Fruit fly (Drosophila melanogaster) whole organism, embryonic: Measurements from ENCODE around the gene CG5246.

Experiments used
- ATbp ChIP-seq: fragments of 200-800 bp; sonication (Bioruptor generic); optimal IDR thresholded peaks from 2 replicates; lab custom pipeline; 2017; ENCODE audit warnings: missing biosample characterization, mild to moderate bottlenecking, missing genetic modification characterization, missing genetic modification reagents
- Adf1 ChIP-seq: fragments of 200-800 bp; sonication (Bioruptor generic); IDR thresholded peaks from 2 replicates; pipeline ENCODE4 v1.3.6; 2022; ENCODE audit warnings: missing biosample characterization, missing genetic modification characterization
- Bteb2 ChIP-seq: fragments of 200-800 bp; sonication (Bioruptor generic); optimal IDR thresholded peaks from 2 replicates; lab custom pipeline; 2016; ENCODE audit warnings: missing biosample characterization, missing genetic modification characterization
- CG11093 ChIP-seq: fragments of 200-800 bp; sonication (Bioruptor generic); IDR thresholded peaks from 3 replicates; pipeline ENCODE4 v1.3.6; 2022; ENCODE audit warnings: missing biosample characterization, missing genetic modification characterization
- CG11456 ChIP-seq: fragments of 200-800 bp; sonication (Bioruptor generic); IDR thresholded peaks from 3 replicates; pipeline ENCODE4 v1.3.6; 2022; ENCODE audit warnings: missing biosample characterization, missing genetic modification characterization
- CG14014 ChIP-seq: fragments of 200-800 bp; sonication (Bioruptor generic); IDR thresholded peaks from 2 replicates; pipeline ENCODE4 v1.3.6; 2022; ENCODE audit warnings: missing biosample characterization, missing genetic modification characterization
- CG14965 ChIP-seq: fragments of 200-800 bp; sonication (Bioruptor generic); optimal IDR thresholded peaks from 2 replicates; lab custom pipeline; 2016; ENCODE audit warnings: missing biosample characterization, missing genetic modification characterization, borderline replicate concordance
- CG17361 ChIP-seq: fragments of 200-800 bp; sonication (Bioruptor generic); IDR thresholded peaks from 3 replicates; pipeline ENCODE4 v1.3.6; 2022; ENCODE audit warnings: missing biosample characterization, missing genetic modification characterization
- CG17802 ChIP-seq: fragments of 200-800 bp; sonication (Bioruptor generic); optimal IDR thresholded peaks from 2 replicates; lab custom pipeline; 2018; ENCODE audit warnings: missing biosample characterization, mild to moderate bottlenecking, missing genetic modification characterization, moderate library complexity
- CG1792 ChIP-seq: fragments of 200-800 bp; sonication (Bioruptor generic); optimal IDR thresholded peaks from 2 replicates; lab custom pipeline; 2016; ENCODE audit warnings: missing biosample characterization, missing genetic modification characterization
- CG2202 ChIP-seq: fragments of 200-800 bp; sonication (Bioruptor generic); optimal IDR thresholded peaks from 2 replicates; lab custom pipeline; 2018; ENCODE audit warnings: missing biosample characterization, mild to moderate bottlenecking, missing genetic modification characterization
- CG2678 ChIP-seq: fragments of 200-800 bp; sonication (Bioruptor generic); optimal IDR thresholded peaks from 3 replicates; lab custom pipeline; 2019; ENCODE audit warnings: missing biosample characterization, mild to moderate bottlenecking, missing genetic modification characterization, moderate library complexity
- CG31224 ChIP-seq: fragments of 200-800 bp; sonication (Bioruptor generic); IDR thresholded peaks from 2 replicates; pipeline ENCODE4 v1.3.6; 2022; ENCODE audit warnings: missing biosample characterization, missing genetic modification characterization
- CG31441 ChIP-seq: fragments of 200-800 bp; sonication (Bioruptor generic); IDR thresholded peaks from 2 replicates; pipeline ENCODE4 v1.3.6; 2022; ENCODE audit warnings: missing biosample characterization, missing genetic modification characterization
- CG4707 ChIP-seq: fragments of 200-800 bp; sonication (Bioruptor generic); optimal IDR thresholded peaks from 2 replicates; lab custom pipeline; 2018; ENCODE audit warnings: missing biosample characterization, mild to moderate bottlenecking, missing genetic modification characterization, moderate library complexity
- CG6175 ChIP-seq: fragments of 200-800 bp; sonication (Bioruptor generic); IDR thresholded peaks from 3 replicates; pipeline ENCODE4 v1.3.6; 2022; ENCODE audit warnings: missing biosample characterization, missing genetic modification characterization
- CG7839 ChIP-seq: fragments of 200-800 bp; sonication (Bioruptor generic); optimal IDR thresholded peaks from 3 replicates; lab custom pipeline; 2018; ENCODE audit warnings: missing biosample characterization, mild to moderate bottlenecking, missing genetic modification characterization, moderate library complexity
- CG8089 ChIP-seq: fragments of 200-800 bp; sonication (Bioruptor generic); optimal IDR thresholded peaks from 3 replicates; lab custom pipeline; 2016; ENCODE audit warnings: missing biosample characterization, missing genetic modification characterization
- CG8281 ChIP-seq: fragments of 200-800 bp; sonication (Bioruptor generic); optimal IDR thresholded peaks from 2 replicates; lab custom pipeline; 2018; ENCODE audit warnings: missing biosample characterization, mild to moderate bottlenecking, missing genetic modification characterization, moderate library complexity
- D ChIP-seq, 2 experiments: fragments of 200-800 bp in 1 of 2; fragments of >200 bp in 1 of 2; sonication (Bioruptor generic) in 1 of 2; optimal IDR thresholded peaks; 2 replicates in 1 of 2; 3 replicates in 1 of 2; lab custom pipeline; 2017; ENCODE audit warnings: mild to moderate bottlenecking in 1 of 2, missing biosample characterization in 1 of 2, missing genetic modification characterization in 1 of 2, missing genetic modification reagents in 1 of 2
- Elba2 ChIP-seq: fragments of 200-800 bp; sonication (Bioruptor generic); optimal IDR thresholded peaks from 3 replicates; lab custom pipeline; 2016; ENCODE audit warnings: missing biosample characterization, missing genetic modification characterization
- Hand ChIP-seq: fragments of 200-800 bp; sonication (Bioruptor generic); optimal IDR thresholded peaks from 2 replicates; lab custom pipeline; 2017; ENCODE audit warnings: mild to moderate bottlenecking, missing biosample characterization, missing genetic modification reagents, missing genetic modification characterization
- Hr51 ChIP-seq, 2 experiments: fragments of 200-800 bp; sonication (Bioruptor generic); optimal IDR thresholded peaks; 2 replicates in 1 of 2; 3 replicates in 1 of 2; lab custom pipeline; 2016 to 2018; ENCODE audit warnings: missing biosample characterization in 2 of 2, missing genetic modification characterization in 2 of 2, mild to moderate bottlenecking in 1 of 2, moderate library complexity in 1 of 2
- Lim3 ChIP-seq: fragments of 200-800 bp; sonication (Bioruptor generic); IDR thresholded peaks from 2 replicates; pipeline ENCODE4 v1.3.6; 2022; ENCODE audit warnings: missing biosample characterization, missing genetic modification characterization
- Pdp1 ChIP-seq, 2 experiments: fragments of 200-800 bp; sonication (Bioruptor generic); optimal IDR thresholded peaks; 3 replicates each; lab custom pipeline; 2016; ENCODE audit warnings: missing biosample characterization in 2 of 2, missing genetic modification characterization in 2 of 2, mild to moderate bottlenecking in 1 of 2, moderate library complexity in 1 of 2
- Poxn ChIP-seq: fragments of 200-800 bp; sonication (Bioruptor generic); IDR thresholded peaks from 2 replicates; pipeline ENCODE4 v1.3.6; 2022; ENCODE audit warnings: missing biosample characterization, missing genetic modification characterization
- Sox102F ChIP-seq: fragments of 200-800 bp; sonication (Bioruptor generic); optimal IDR thresholded peaks from 2 replicates; lab custom pipeline; 2018; ENCODE audit warnings: missing biosample characterization, mild to moderate bottlenecking, missing genetic modification characterization, moderate library complexity
- Spps ChIP-seq: fragments of 200-800 bp; sonication (Bioruptor generic); optimal IDR thresholded peaks from 2 replicates; lab custom pipeline; 2018; ENCODE audit warnings: missing biosample characterization, mild to moderate bottlenecking, missing genetic modification characterization
- amos ChIP-seq: fragments of 200-800 bp; sonication (Bioruptor generic); IDR thresholded peaks from 2 replicates; pipeline ENCODE4 v1.3.6; 2022; ENCODE audit warnings: missing biosample characterization, missing genetic modification characterization; ENCODE audit not compliant: partially characterized antibody
- bbx ChIP-seq: fragments of 200-800 bp; sonication (Bioruptor generic); IDR thresholded peaks from 2 replicates; pipeline ENCODE4 v1.3.6; 2022; ENCODE audit warnings: missing biosample characterization, missing genetic modification characterization; ENCODE audit not compliant: partially characterized antibody
- chinmo ChIP-seq: fragments of 200-800 bp; sonication (Bioruptor generic); IDR thresholded peaks from 4 replicates; pipeline ENCODE4 v1.3.6; 2022; ENCODE audit warnings: missing biosample characterization, missing genetic modification characterization; ENCODE audit not compliant: partially characterized antibody
- dmrt11E ChIP-seq: fragments of 200-800 bp; sonication (Bioruptor generic); optimal IDR thresholded peaks from 3 replicates; lab custom pipeline; 2018; ENCODE audit warnings: missing biosample characterization, mild to moderate bottlenecking, missing genetic modification characterization, moderate library complexity
- dmrt99B ChIP-seq: fragments of 200-800 bp; sonication (Bioruptor generic); optimal IDR thresholded peaks from 2 replicates; lab custom pipeline; 2018; ENCODE audit warnings: missing biosample characterization, mild to moderate bottlenecking, missing genetic modification characterization, moderate library complexity
- dpn ChIP-seq, 2 experiments: fragments of 200-800 bp; sonication (Bioruptor generic); optimal IDR thresholded peaks; 3 replicates each; lab custom pipeline; 2016; ENCODE audit warnings: missing biosample characterization in 2 of 2, missing genetic modification characterization in 2 of 2
- fru ChIP-seq: fragments of >200 bp; optimal IDR thresholded peaks from 2 replicates; lab custom pipeline; 2017
- gem ChIP-seq: fragments of 200-800 bp; sonication (Bioruptor generic); optimal IDR thresholded peaks from 2 replicates; lab custom pipeline; 2019; ENCODE audit warnings: missing biosample characterization, mild to moderate bottlenecking, missing genetic modification characterization, moderate library complexity
- ham ChIP-seq: fragments of 200-800 bp; sonication (Bioruptor generic); IDR thresholded peaks from 2 replicates; pipeline ENCODE4 v1.3.6; 2022; ENCODE audit warnings: missing biosample characterization, missing genetic modification characterization
- hb ChIP-seq: fragments of 200-800 bp; sonication (Bioruptor generic); IDR thresholded peaks from 3 replicates; pipeline ENCODE4 v1.3.6; 2022; ENCODE audit warnings: missing biosample characterization, missing genetic modification characterization; ENCODE audit not compliant: partially characterized antibody
- lov ChIP-seq, 2 experiments: fragments of 200-800 bp in 1 of 2; fragments of >200 bp in 1 of 2; sonication (Bioruptor generic) in 1 of 2; IDR thresholded peaks in 1 of 2; optimal IDR thresholded peaks in 1 of 2; 2 replicates in 1 of 2; 3 replicates in 1 of 2; pipeline versions ENCODE4 v1.3.6 to Lab custom; 2017 to 2022; ENCODE audit warnings: missing biosample characterization in 1 of 2, missing genetic modification characterization in 1 of 2
- p53 ChIP-seq: fragments of 200-800 bp; sonication (Bioruptor generic); optimal IDR thresholded peaks from 2 replicates; lab custom pipeline; 2016; ENCODE audit warnings: missing biosample characterization, missing genetic modification characterization
- pho ChIP-seq: fragments of 200-800 bp; sonication (Bioruptor generic); optimal IDR thresholded peaks from 2 replicates; lab custom pipeline; 2016; ENCODE audit warnings: missing biosample characterization, missing genetic modification characterization
- rib ChIP-seq: fragments of 200-800 bp; sonication (Bioruptor generic); IDR thresholded peaks from 2 replicates; pipeline ENCODE4 v1.3.6; 2022; ENCODE audit warnings: missing biosample characterization, missing genetic modification characterization
- schlank ChIP-seq: fragments of 200-800 bp; sonication (Bioruptor generic); optimal IDR thresholded peaks from 2 replicates; lab custom pipeline; 2018; ENCODE audit warnings: missing biosample characterization, mild to moderate bottlenecking, missing genetic modification characterization
- sens ChIP-seq: fragments of 200-800 bp; sonication (Bioruptor generic); peaks from one replicate; lab custom pipeline; 2016; ENCODE audit warnings: missing biosample characterization, missing genetic modification characterization
- seq ChIP-seq: fragments of 200-800 bp; sonication (Bioruptor generic); IDR thresholded peaks from 2 replicates; pipeline ENCODE4 v1.3.6; 2022; ENCODE audit warnings: missing biosample characterization, missing genetic modification characterization
- tin ChIP-seq: fragments of 200-800 bp; sonication (Bioruptor generic); optimal IDR thresholded peaks from 3 replicates; lab custom pipeline; 2016; ENCODE audit warnings: missing biosample characterization, missing genetic modification characterization
- trem ChIP-seq: fragments of 200-800 bp; optimal IDR thresholded peaks from 3 replicates; lab custom pipeline; 2019; ENCODE audit warnings: missing biosample characterization, mild to moderate bottlenecking, missing genetic modification characterization, moderate library complexity
- vfl ChIP-seq: fragments of 200-800 bp; sonication (Bioruptor generic); optimal IDR thresholded peaks from 2 replicates; lab custom pipeline; 2016; ENCODE audit warnings: missing biosample characterization, missing genetic modification characterization

CG5246 gene

DNA sequence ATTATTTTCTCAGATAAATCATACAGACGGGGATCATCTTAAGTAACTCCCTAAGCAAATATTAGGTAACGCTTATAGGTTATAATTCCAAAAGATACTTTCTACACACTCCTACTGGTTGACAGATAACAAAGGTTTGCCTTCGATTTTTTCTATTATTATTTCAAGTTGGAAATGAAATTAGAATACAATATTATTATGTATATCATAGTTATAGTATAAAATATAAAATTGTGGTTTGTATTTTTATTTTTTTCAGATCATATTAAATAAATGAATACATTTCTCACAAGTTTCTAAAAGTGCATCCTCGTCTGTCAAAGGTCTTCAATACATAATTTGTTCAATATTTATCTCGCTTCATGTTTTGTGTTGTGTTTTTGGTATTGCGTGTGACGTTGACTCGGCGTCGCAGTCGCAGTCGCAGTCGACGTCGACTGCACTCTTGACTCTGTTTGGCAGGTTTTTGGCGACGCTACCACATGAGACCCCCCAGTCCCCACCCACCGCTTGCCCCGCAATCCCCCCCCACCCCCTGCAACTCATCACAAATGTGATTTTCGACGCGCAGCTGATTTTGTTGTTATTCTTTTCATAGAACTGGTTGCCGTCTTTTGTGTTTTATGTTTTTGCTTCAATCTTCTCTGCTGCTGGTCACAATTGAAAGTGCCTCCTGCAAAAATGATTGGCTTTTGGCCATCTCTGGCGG is 13.0 kb upstream of the CG5246 start:
- TF ChIP-seq hb (GFP tag; lab: Robert Waterston, UW) (no peak), p53 (GFP tag; lab: Kevin White, UChicago) (no peak), CG8281 (tag; lab: Kevin White, UChicago) (peak; percentile 95), ATbp (GFP tag; lab: Kevin White, UChicago) (no peak), Sox102F (GFP tag; lab: Kevin White, UChicago) (peak; percentile 18), Bteb2 (no peak), chinmo (GFP tag; lab: Robert Waterston, UW) (peak; percentile 88; the same call in 3 of the 4 replicates), D (optimal IDR thresholded peaks at IDR 0.05; lab: Kevin White, UChicago) (no peak), D (GFP tag; optimal IDR thresholded peaks at IDR 0.05; lab: Kevin White, UChicago) (no peak), vfl (GFP tag; lab: Kevin White, UChicago) (no peak), rib (GFP tag; lab: Robert Waterston, UW) (peak; percentile 24; the same call in 1 of the 2 replicates), Spps (tag; lab: Kevin White, UChicago) (no peak), amos (GFP tag; lab: Robert Waterston, UW) (no peak), CG31224 (GFP tag; lab: Robert Waterston, UW) (no peak), CG11093 (GFP tag; lab: Robert Waterston, UW) (no peak), CG7839 (tag; lab: Kevin White, UChicago) (peak; percentile 7), pho (no peak), dmrt99B (tag; lab: Kevin White, UChicago) (peak; percentile 27), CG31441 (0 out of 2 replicates have a peak, but pooled peaks have one; percentile 37), CG6175 (peak; percentile 87), CG1792 (GFP tag; lab: Kevin White, UChicago) (no peak), Hr51 (GFP tag; optimal IDR thresholded peaks at IDR 0.05; lab: Kevin White, UChicago) (peak in 1 of 2 experiments; percentile 40), CG14965 (GFP tag; lab: Kevin White, UChicago) (no peak), bbx (GFP tag; lab: Robert Waterston, UW) (no peak), schlank (tag; lab: Kevin White, UChicago) (no peak), sens (GFP tag; lab: Kevin White, UChicago) (peak; percentile 5), CG17361 (0 out of 3 replicates have a peak, but pooled peaks have one; percentile 14), Pdp1 (GFP tag; optimal IDR thresholded peaks at IDR 0.05; lab: Kevin White, UChicago) (no peak), trem (tag; lab: Kevin White, UChicago) (no peak), CG17802 (tag; lab: Kevin White, UChicago) (no peak), tin (GFP tag; lab: Kevin White, UChicago) (no peak), dmrt11E (tag; lab: Kevin White, UChicago) (no peak), Poxn (GFP tag; lab: Robert Waterston, UW) (no peak), Lim3 (GFP tag; lab: Robert Waterston, UW) (no peak), dpn (GFP tag; optimal IDR thresholded peaks at IDR 0.05; lab: Kevin White, UChicago) (no peak), seq (no peak), CG2678 (tag; lab: Kevin White, UChicago) (peak; percentile 14), Elba2 (no peak), CG4707 (GFP tag; lab: Kevin White, UChicago) (no peak), CG11456 (GFP tag; lab: Robert Waterston, UW) (no peak), fru (lab: Kevin White, UChicago) (no peak), Adf1 (GFP tag; lab: Robert Waterston, UW) (peak; percentile 73), CG8089 (no peak), Hand (GFP tag; lab: Kevin White, UChicago) (no peak), ham (GFP tag; lab: Robert Waterston, UW) (no peak), lov (optimal IDR thresholded peaks at IDR 0.05; lab: Kevin White, UChicago) (no peak), lov (GFP tag; IDR thresholded peaks at IDR 0.05; lab: Robert Waterston, UW) (no peak), CG2202 (tag; lab: Kevin White, UChicago) (no peak), gem (tag; lab: Kevin White, UChicago) (peak; percentile 31), CG14014 (GFP tag; lab: Robert Waterston, UW) (no peak)
